Worm (Caenorhabditis elegans) whole organism, late embryonic: ENCODE data around the gene gst-37.

Source experiments
- F13H6.1 ChIP-seq: sonication (generic microtip); optimal IDR thresholded peaks from 2 replicates; lab custom pipeline; 2016; ENCODE audit warnings: missing genetic modification characterization, missing compliant biosample characterization
- K09A11.1 ChIP-seq: sonication (generic microtip); optimal IDR thresholded peaks from 2 replicates; lab custom pipeline; 2017; ENCODE audit warnings: antibody characterized with exemption, mild to moderate bottlenecking, missing genetic modification characterization, missing compliant biosample characterization; ENCODE audit not compliant: insufficient read depth
- Y22D7AL.16 ChIP-seq: sonication (generic microtip); optimal IDR thresholded peaks from 2 replicates; lab custom pipeline; 2016; ENCODE audit warnings: missing genetic modification characterization, missing compliant biosample characterization
- ahr-1 ChIP-seq: sonication (generic microtip); optimal IDR thresholded peaks from 2 replicates; lab custom pipeline; 2016; ENCODE audit warnings: missing genetic modification characterization, missing compliant biosample characterization
- ceh-2 ChIP-seq: sonication (generic microtip); optimal IDR thresholded peaks from 2 replicates; lab custom pipeline; 2016; ENCODE audit warnings: missing genotype, missing genetic modification characterization, missing compliant biosample characterization
- ceh-24 ChIP-seq: sonication (generic microtip); optimal IDR thresholded peaks from 2 replicates; lab custom pipeline; 2016; ENCODE audit warnings: mild to moderate bottlenecking, missing genetic modification characterization, missing compliant biosample characterization
- ceh-31 ChIP-seq: sonication (generic microtip); optimal IDR thresholded peaks from 2 replicates; lab custom pipeline; 2016; ENCODE audit warnings: missing genetic modification characterization, missing compliant biosample characterization
- ceh-34 ChIP-seq: sonication (generic microtip); optimal IDR thresholded peaks from 2 replicates; lab custom pipeline; 2016; ENCODE audit warnings: mild to moderate bottlenecking, missing genetic modification characterization, missing compliant biosample characterization
- ceh-48 ChIP-seq: sonication (generic microtip); optimal IDR thresholded peaks from 2 replicates; lab custom pipeline; 2016; ENCODE audit warnings: missing genetic modification characterization, inconsistent platforms, missing compliant biosample characterization
- dmd-4 ChIP-seq: sonication (generic microtip); optimal IDR thresholded peaks from 2 replicates; lab custom pipeline; 2016; ENCODE audit warnings: borderline replicate concordance, missing genetic modification characterization, missing compliant biosample characterization
- dve-1 ChIP-seq: sonication (generic microtip); optimal IDR thresholded peaks from 2 replicates; lab custom pipeline; 2017; ENCODE audit warnings: antibody characterized with exemption, mild to moderate bottlenecking, missing genetic modification characterization, missing compliant biosample characterization
- elt-2 ChIP-seq: sonication (generic microtip); optimal IDR thresholded peaks from 2 replicates; lab custom pipeline; 2016; ENCODE audit warnings: missing genetic modification reagents, missing genetic modification characterization, missing compliant biosample characterization
- ets-4 ChIP-seq: sonication (generic microtip); optimal IDR thresholded peaks from 2 replicates; lab custom pipeline; 2016; ENCODE audit warnings: missing genetic modification characterization, missing compliant biosample characterization
- fax-1 ChIP-seq: sonication (generic microtip); optimal IDR thresholded peaks from 2 replicates; lab custom pipeline; 2016; ENCODE audit warnings: missing genotype, missing genetic modification characterization, missing compliant biosample characterization
- fkh-6 ChIP-seq: sonication (generic microtip); optimal IDR thresholded peaks from 2 replicates; lab custom pipeline; 2016; ENCODE audit warnings: missing genetic modification characterization, missing compliant biosample characterization
- gmeb-2 ChIP-seq: sonication (generic microtip); optimal IDR thresholded peaks from 2 replicates; lab custom pipeline; 2016; ENCODE audit warnings: missing genetic modification characterization, inconsistent platforms, missing compliant biosample characterization
- hlh-13 ChIP-seq: fragments of 200-800 bp; sonication (Bioruptor generic); optimal IDR thresholded peaks from 2 replicates; lab custom pipeline; 2018; ENCODE audit warnings: mild to moderate bottlenecking, missing genetic modification characterization, missing compliant biosample characterization
- hlh-15 ChIP-seq: sonication (generic microtip); optimal IDR thresholded peaks from 2 replicates; lab custom pipeline; 2016; ENCODE audit warnings: missing genetic modification characterization, missing compliant biosample characterization
- hlh-30 ChIP-seq: sonication (generic microtip); optimal IDR thresholded peaks from 2 replicates; lab custom pipeline; 2017; ENCODE audit warnings: antibody characterized with exemption, missing genetic modification characterization, missing compliant biosample characterization; ENCODE audit not compliant: insufficient read depth
- hlh-6 ChIP-seq: sonication (generic microtip); optimal IDR thresholded peaks from 2 replicates; lab custom pipeline; 2016; ENCODE audit warnings: missing genotype, missing genetic modification characterization, missing compliant biosample characterization
- lim-6 ChIP-seq: sonication (generic microtip); optimal IDR thresholded peaks from 2 replicates; lab custom pipeline; 2016; ENCODE audit warnings: missing genetic modification characterization, missing compliant biosample characterization
- nfya-1 ChIP-seq: sonication (generic microtip); optimal IDR thresholded peaks from 2 replicates; lab custom pipeline; 2017; ENCODE audit warnings: missing genetic modification characterization, mild to moderate bottlenecking, missing compliant biosample characterization, antibody characterized with exemption, moderate library complexity
- nhr-232 ChIP-seq: sonication (generic microtip); optimal IDR thresholded peaks from 2 replicates; lab custom pipeline; 2016; ENCODE audit warnings: missing genetic modification characterization, missing compliant biosample characterization
- pax-1 ChIP-seq: fragments of 150-350 bp; optimal IDR thresholded peaks from 2 replicates; lab custom pipeline; 2014; ENCODE audit warnings: missing biosample characterization, missing genetic modification characterization
- pha-2 ChIP-seq: sonication (generic microtip); optimal IDR thresholded peaks from 2 replicates; lab custom pipeline; 2017; ENCODE audit warnings: mild to moderate bottlenecking, missing genetic modification characterization, missing compliant biosample characterization
- pros-1 ChIP-seq: fragments of 150-350 bp; optimal IDR thresholded peaks from 2 replicates; lab custom pipeline; 2014; ENCODE audit warnings: missing biosample characterization, missing genetic modification reagents, missing genetic modification characterization
- rnt-1 ChIP-seq: sonication (generic microtip); optimal IDR thresholded peaks from 2 replicates; lab custom pipeline; 2016; ENCODE audit warnings: missing genetic modification characterization, missing compliant biosample characterization
- sox-2 ChIP-seq: fragments of 200-800 bp; sonication (Bioruptor generic); IDR thresholded peaks from 2 replicates; pipeline ENCODE4 v1.3.6; 2022; ENCODE audit warnings: missing genetic modification reagents, missing genetic modification characterization, missing compliant biosample characterization
- sox-4 ChIP-seq: sonication (generic microtip); optimal IDR thresholded peaks from 2 replicates; lab custom pipeline; 2017; ENCODE audit warnings: mild to moderate bottlenecking, missing genetic modification characterization, inconsistent platforms, missing compliant biosample characterization
- syd-9 ChIP-seq: sonication (generic microtip); optimal IDR thresholded peaks from 2 replicates; lab custom pipeline; 2016; ENCODE audit warnings: mild to moderate bottlenecking, missing genetic modification characterization, moderate library complexity, missing compliant biosample characterization
- unc-3 ChIP-seq, 2 experiments: fragments of 200-800 bp in 1 of 2; sonication (Bioruptor generic) in 1 of 2; sonication (generic microtip) in 1 of 2; conservative IDR thresholded peaks in 1 of 2; optimal IDR thresholded peaks in 1 of 2; 2 replicates each; pipeline versions ENCODE4 v1.3.6 to Lab custom; 2016 to 2022; ENCODE audit warnings: missing compliant biosample characterization in 2 of 2, missing genetic modification characterization in 2 of 2, missing genetic modification reagents in 1 of 2
- unc-42 ChIP-seq: sonication (generic microtip); optimal IDR thresholded peaks from 2 replicates; lab custom pipeline; 2016; ENCODE audit warnings: missing genotype, missing genetic modification characterization, missing compliant biosample characterization
- unc-55 ChIP-seq: sonication (generic microtip); optimal IDR thresholded peaks from 2 replicates; lab custom pipeline; 2017; ENCODE audit warnings: missing biosample characterization, missing genetic modification reagents, missing genetic modification characterization
- ztf-16 ChIP-seq: sonication (generic microtip); optimal IDR thresholded peaks from 2 replicates; lab custom pipeline; 2017; ENCODE audit warnings: missing genetic modification characterization, missing compliant biosample characterization

gst-37 gene

DNA sequence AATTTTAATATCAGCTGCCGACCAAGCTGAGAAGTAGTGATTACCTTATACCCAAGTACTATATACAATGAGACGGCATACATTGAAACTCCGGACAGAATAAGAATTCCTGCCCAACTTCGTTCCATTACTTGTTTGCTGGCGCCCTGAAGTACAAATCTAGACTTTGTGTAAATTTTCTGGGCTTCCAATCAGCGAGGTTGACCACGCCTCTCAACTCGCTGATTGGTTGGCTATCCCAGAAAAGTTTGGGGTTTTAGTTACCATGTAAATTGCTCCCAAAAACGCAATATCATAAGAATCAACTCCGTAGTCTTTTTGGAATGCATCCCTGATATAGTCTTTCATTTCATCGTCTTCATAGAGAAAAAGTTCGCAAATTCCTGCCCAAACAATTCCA lies 33.8 kb downstream of the gst-37 start:
- TF ChIP-seq nfya-1 (peak; percentile 80), syd-9 (tag; lab: Kevin White, UChicago) (no peak)

DNA sequence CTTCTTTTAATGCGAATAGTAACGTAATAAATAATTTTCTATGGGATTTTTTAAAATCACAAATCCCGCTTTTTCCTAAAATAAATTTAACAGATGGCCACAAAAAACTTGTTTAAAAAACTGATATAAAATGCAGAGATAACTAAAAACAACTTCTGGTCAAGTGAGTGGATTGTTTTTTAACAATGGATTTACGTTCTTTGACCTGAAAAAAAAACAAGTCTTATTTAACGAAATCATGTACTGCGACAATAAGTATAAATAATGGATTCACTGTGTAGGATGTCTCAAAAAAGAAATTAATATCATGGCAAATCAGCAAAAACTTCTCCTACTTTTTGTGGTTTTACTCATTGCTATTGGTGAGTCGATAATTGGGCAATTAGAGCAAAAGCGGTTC lies 35.7 kb downstream of the gst-37 start, which contains the start of gene fipr-25:
TSS of gene fipr-25 (plus strand) at position 301 of the 400 bp plus-strand sequence.
- TF ChIP-seq fax-1 (tag; lab: Kevin White, UChicago) (no peak), ceh-24 (tag; lab: Kevin White, UChicago) (no peak), ahr-1 (tag; lab: Kevin White, UChicago) (no peak), pha-2 (tag; lab: Kevin White, UChicago) (no peak), K09A11.1 (no peak), ceh-48 (tag; lab: Kevin White, UChicago) (no peak), Y22D7AL.16 (tag; lab: Kevin White, UChicago) (no peak), sox-4 (tag; lab: Kevin White, UChicago) (no peak), ztf-16 (tag; lab: Kevin White, UChicago) (no peak), ceh-34 (tag; lab: Kevin White, UChicago) (no peak), hlh-6 (no peak), F13H6.1 (no peak), rnt-1 (tag; lab: Kevin White, UChicago) (no peak), sox-2 (GFP tag; lab: Robert Waterston, UW) (no peak), nfya-1 (no peak)
- TF ChIP-seq, all 69 proteins: peak for 0

DNA sequence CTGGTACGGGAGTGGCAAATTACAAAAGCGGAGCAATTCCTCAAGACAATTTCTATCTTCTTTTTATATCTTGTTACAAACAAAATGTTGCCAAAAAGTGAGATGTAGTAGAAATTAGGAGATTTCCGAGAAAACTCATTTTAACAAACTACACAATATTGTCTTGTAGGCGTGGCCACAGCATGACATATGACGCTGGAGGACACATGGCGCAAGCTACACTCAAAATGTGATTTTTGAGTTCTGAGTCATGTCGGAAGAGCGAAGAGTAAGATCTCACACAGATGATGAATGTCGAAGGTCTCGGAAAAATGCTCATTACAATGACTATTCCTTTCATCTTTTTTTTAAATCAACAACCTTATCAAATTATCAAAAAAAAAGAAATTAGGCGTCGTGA lies 40.0 kb downstream of the gst-37 start, which contains the start of gene Y40B10B.1:
TSS of gene Y40B10B.1 (minus strand) at position 101 of the 400 bp plus-strand sequence.
- TF ChIP-seq lim-6 (tag; lab: Kevin White, UChicago): no peak
- no peak for TF ChIP-seq ets-4
- TF ChIP-seq ceh-2 (tag; lab: Kevin White, UChicago): no peak

DNA sequence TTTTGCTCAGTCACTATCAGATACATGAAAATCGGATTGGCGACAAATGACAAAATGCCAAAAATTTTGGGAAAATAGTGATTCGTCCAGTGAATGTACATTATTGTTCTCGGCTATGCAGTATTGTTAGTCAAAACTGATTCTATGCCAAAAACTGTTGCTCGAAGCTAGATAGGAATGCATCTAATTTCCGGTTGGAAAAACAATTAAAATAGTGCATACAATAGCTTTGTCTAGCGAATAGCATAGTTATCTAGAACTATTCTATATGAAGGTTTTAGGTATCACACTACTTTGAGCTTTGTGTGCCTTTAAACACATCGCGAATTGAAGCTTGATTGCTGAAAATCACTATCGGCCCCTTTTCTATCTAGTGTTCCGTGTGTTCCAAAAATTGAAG lies 43.4 kb downstream of the gst-37 start, which contains the start of gene srj-15:
TSS of gene srj-15 (minus strand) at position 101 of the 400 bp plus-strand sequence.
- no peak for TF ChIP-seq pros-1 (tag; lab: Kevin White, UChicago)
- TF ChIP-seq pax-1 (tag; lab: Kevin White, UChicago): no peak
- no peak for TF ChIP-seq syd-9 (tag; lab: Kevin White, UChicago)
- no peak for TF ChIP-seq ceh-31 (tag; lab: Kevin White, UChicago)
- no peak for TF ChIP-seq dve-1 (tag; lab: Kevin White, UChicago)
- TF ChIP-seq dmd-4 (tag; lab: Kevin White, UChicago): no peak
- TF ChIP-seq hlh-15 (tag; lab: Kevin White, UChicago): no peak
- no peak for TF ChIP-seq ceh-2 (tag; lab: Kevin White, UChicago)
- TF ChIP-seq hlh-30 (tag; lab: Kevin White, UChicago): no peak
- no peak for TF ChIP-seq unc-55

DNA sequence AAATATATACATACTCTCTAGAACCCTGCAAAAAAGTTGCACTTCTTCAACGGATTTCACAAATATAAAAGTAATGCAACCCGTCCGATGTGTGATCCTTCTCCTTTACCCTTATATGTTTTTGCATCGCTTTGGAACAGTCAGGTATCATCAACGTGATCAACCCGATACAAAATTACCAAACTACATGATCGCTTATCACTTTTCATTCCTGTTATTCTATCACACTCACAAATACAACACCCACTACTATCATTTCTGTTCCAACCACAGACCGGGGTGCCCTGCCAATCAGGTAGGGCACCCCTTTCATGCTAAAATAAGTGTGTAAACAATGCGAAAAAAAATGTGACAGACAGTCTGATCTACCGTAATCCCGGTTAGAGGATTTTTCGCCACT lies 45.5 kb downstream of the gst-37 start:
- TF ChIP-seq syd-9 (tag; lab: Kevin White, UChicago) (no peak), elt-2 (tag; lab: Kevin White, UChicago) (peak; percentile 9), pax-1 (tag; lab: Kevin White, UChicago) (no peak)

DNA sequence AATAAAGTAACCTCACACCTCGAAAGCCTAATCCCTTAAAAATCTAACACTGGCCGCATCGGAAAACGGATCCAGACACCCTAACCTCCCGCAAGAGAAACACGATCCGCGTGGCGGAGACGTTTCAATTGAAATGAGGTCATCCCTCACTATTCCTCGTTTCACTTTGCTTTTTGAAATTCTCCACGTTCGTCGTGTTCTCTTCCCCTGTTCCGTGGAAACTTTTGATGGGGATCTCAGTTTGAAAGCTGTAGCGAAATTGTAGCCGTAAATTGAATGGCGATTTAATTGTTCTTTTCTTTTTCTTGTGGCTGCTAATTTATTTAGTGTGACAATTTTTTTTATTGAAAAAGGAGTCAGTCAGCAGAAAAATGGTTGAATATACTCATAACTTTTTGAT lies 47.4 kb downstream of the gst-37 start:
- TF ChIP-seq hlh-13 (GFP tag; lab: Kevin White, UChicago) (no peak), fkh-6 (tag; lab: Kevin White, UChicago) (no peak), unc-3 (GFP tag; conservative IDR thresholded peaks at IDR 0.05; lab: Robert Waterston, UW) (no peak), unc-3 (tag; optimal IDR thresholded peaks at IDR 0.05; lab: Kevin White, UChicago) (no peak), gmeb-2 (tag; lab: Kevin White, UChicago) (no peak), unc-42 (tag; lab: Kevin White, UChicago) (no peak), F13H6.1 (no peak), ceh-2 (tag; lab: Kevin White, UChicago) (no peak), nfya-1 (no peak), elt-2 (tag; lab: Kevin White, UChicago) (no peak), pax-1 (tag; lab: Kevin White, UChicago) (no peak), nhr-232 (tag; lab: Kevin White, UChicago) (no peak)
